Fruit fly (Drosophila melanogaster): ENCODE results near the gene CG31816.

CG31816 gene

dm6 chr2L:16591480-16591879 is 49.1 kb downstream of the CG31816 start:
- TF ChIP-seq Ets98B (GFP tag; IDR thresholded peaks at IDR 0.05) (no peak; the same call in 1 of the 2 replicates), rn (GFP tag; IDR thresholded peaks at IDR 0.05) (no peak), Pif1A (GFP tag; optimal IDR thresholded peaks at IDR 0.05) (no peak), CG12605 (GFP tag; IDR thresholded peaks at IDR 0.05) (no peak), D1 (tag; optimal IDR thresholded peaks at IDR 0.05) (peak; percentile 58), fd96Ca (GFP tag; IDR thresholded peaks at IDR 0.05) (no peak), CG8301 (tag; optimal IDR thresholded peaks at IDR 0.05) (peak; percentile 23), CG13204 (GFP tag; optimal IDR thresholded peaks at IDR 0.05) (peak; percentile 54), CG10348 (GFP tag; IDR thresholded peaks at IDR 0.05) (no peak), EcR (GFP tag; optimal IDR thresholded peaks at IDR 0.05) (no peak), Pif1B (GFP tag; optimal IDR thresholded peaks at IDR 0.05) (peak; percentile 46), CG15710 (tag; optimal IDR thresholded peaks at IDR 0.05) (peak; percentile 85), CG8159 (tag; optimal IDR thresholded peaks at IDR 0.05) (peak; percentile 84), CG17806 (tag; optimal IDR thresholded peaks at IDR 0.05) (peak; percentile 71), CG32121 (GFP tag; IDR thresholded peaks at IDR 0.05) (no peak), CG4496 (GFP tag; IDR thresholded peaks at IDR 0.05) (no peak), gl (tag; optimal IDR thresholded peaks at IDR 0.05) (no peak), CG9948 (tag; optimal IDR thresholded peaks at IDR 0.05) (peak; percentile 85), Snoo (tag; optimal IDR thresholded peaks at IDR 0.05) (no peak), CG14655 (GFP tag; optimal IDR thresholded peaks at IDR 0.05) (peak; percentile 73), CG34367 (tag; optimal IDR thresholded peaks at IDR 0.05) (peak; percentile 81)

dm6 chr2L:16591934-16592333 is 49.6 kb downstream of the CG31816 start:
- peak; percentile 86 for TF ChIP-seq rn (GFP tag; IDR thresholded peaks at IDR 0.05)
- peak; percentile 82 for TF ChIP-seq Pif1B (GFP tag; optimal IDR thresholded peaks at IDR 0.05)
- peak; percentile 84 for TF ChIP-seq CG15710 (tag; optimal IDR thresholded peaks at IDR 0.05)
- peak; percentile 82 for TF ChIP-seq CG9948 (tag; optimal IDR thresholded peaks at IDR 0.05)
- TF ChIP-seq CG34367 (tag; optimal IDR thresholded peaks at IDR 0.05) = peak; percentile 69
- peak; percentile 21 for TF ChIP-seq D1 (tag; optimal IDR thresholded peaks at IDR 0.05)
- peak; percentile 87 for TF ChIP-seq fd96Ca (GFP tag; IDR thresholded peaks at IDR 0.05)
- peak; percentile 92 for TF ChIP-seq CG4496 (GFP tag; IDR thresholded peaks at IDR 0.05)
- no peak for TF ChIP-seq EcR (GFP tag; optimal IDR thresholded peaks at IDR 0.05)
- peak; percentile 80 for TF ChIP-seq CG32121 (GFP tag; IDR thresholded peaks at IDR 0.05)
- TF ChIP-seq CG8159 (tag; optimal IDR thresholded peaks at IDR 0.05) = peak; percentile 86
- TF ChIP-seq CG17806 (tag; optimal IDR thresholded peaks at IDR 0.05) = peak; percentile 87
- TF ChIP-seq CG12605 (GFP tag; IDR thresholded peaks at IDR 0.05) = peak; percentile 87
- peak; percentile 67 for TF ChIP-seq Snoo (tag; optimal IDR thresholded peaks at IDR 0.05)
- TF ChIP-seq CG8301 (tag; optimal IDR thresholded peaks at IDR 0.05) = peak; percentile 83
- TF ChIP-seq CG14655 (GFP tag; optimal IDR thresholded peaks at IDR 0.05) = peak; percentile 79
- peak; percentile 92 for TF ChIP-seq Ets98B (GFP tag; IDR thresholded peaks at IDR 0.05)
- TF ChIP-seq Pif1A (GFP tag; optimal IDR thresholded peaks at IDR 0.05) = peak; percentile 84
- peak; percentile 67 for TF ChIP-seq gl (tag; optimal IDR thresholded peaks at IDR 0.05)
- no peak for TF ChIP-seq CG13204 (GFP tag; optimal IDR thresholded peaks at IDR 0.05)
- TF ChIP-seq CG10348 (GFP tag; IDR thresholded peaks at IDR 0.05) = no peak
